Comparison of ENCODE assay signal across 6 fruit fly cellular contexts in the genomic region with DNA sequence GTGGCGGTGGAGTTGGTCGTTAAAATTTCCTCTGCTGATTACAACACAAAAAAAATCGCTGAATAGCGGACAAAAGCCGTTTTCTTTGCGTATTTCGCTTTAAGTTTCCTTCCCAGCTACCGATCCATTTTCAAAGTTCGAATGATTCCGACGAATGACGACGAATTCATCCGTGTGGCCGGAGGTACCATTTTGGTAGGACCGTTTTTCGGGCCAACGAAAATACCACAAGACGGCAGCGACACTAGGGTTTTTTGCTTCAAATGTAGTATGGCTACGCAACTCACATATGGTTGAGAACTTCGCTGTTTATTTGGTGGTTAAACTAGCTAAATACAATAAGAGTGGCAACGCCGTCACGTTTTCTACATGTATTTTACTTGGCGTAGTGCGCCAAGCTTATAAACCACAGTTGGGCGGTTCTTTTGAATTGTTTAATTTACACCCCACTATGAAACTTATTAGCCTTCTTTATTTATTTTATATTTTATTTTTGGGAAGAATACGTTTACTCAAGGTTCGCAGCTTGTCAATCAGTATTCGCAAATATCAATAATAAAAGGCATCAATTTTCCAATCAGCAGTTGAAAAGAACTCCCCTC.
TF ChIP-seq lines count a peak whose summit lies in the region.

A gene (minus strand): TSS at position 179 of the 602 bp plus-strand sequence.

- TF ChIP-seq CTCF in S2 (optimal IDR thresholded peaks at IDR 0.05; lab: Kevin White, UChicago): peak; percentile 85 to 90
- peak; percentile 89 for TF ChIP-seq CTCF in whole organism, embryonic (GFP tag; optimal IDR thresholded peaks at IDR 0.05; lab: Kevin White, UChicago)

TF ChIP-seq in whole organism, adult, 20 proteins besides CTCF, POLR2A, EP300 and RAD21 (continues in another document):
- TF ChIP-seq CG33017 (tag; optimal IDR thresholded peaks at IDR 0.05; lab: Kevin White, UChicago): peak; percentile 84
- TF ChIP-seq CG5204 (GFP tag; optimal IDR thresholded peaks at IDR 0.05; lab: Kevin White, UChicago): no peak
- peak; percentile 58 for TF ChIP-seq CG7045 (GFP tag; optimal IDR thresholded peaks at IDR 0.05; lab: Kevin White, UChicago)
- TF ChIP-seq CG1620 (GFP tag; optimal IDR thresholded peaks at IDR 0.05; lab: Kevin White, UChicago): peak; percentile 59
- TF ChIP-seq bab1 (GFP tag; optimal IDR thresholded peaks at IDR 0.05; lab: Kevin White, UChicago): peak; percentile 90
- TF ChIP-seq toe (GFP tag; optimal IDR thresholded peaks at IDR 0.05; lab: Kevin White, UChicago): no peak
- TF ChIP-seq Crg-1 (GFP tag; optimal IDR thresholded peaks at IDR 0.05; lab: Kevin White, UChicago): no peak
- peak; percentile 73 for TF ChIP-seq CG12768 (GFP tag; optimal IDR thresholded peaks at IDR 0.05; lab: Kevin White, UChicago)
- peak; percentile 82 for TF ChIP-seq Mnt (GFP tag; optimal IDR thresholded peaks at IDR 0.05; lab: Kevin White, UChicago)
- no peak for TF ChIP-seq Hr96 (GFP tag; optimal IDR thresholded peaks at IDR 0.05; lab: Kevin White, UChicago)
- peak; percentile 93 for TF ChIP-seq cic (GFP tag; optimal IDR thresholded peaks at IDR 0.05; lab: Kevin White, UChicago)
- TF ChIP-seq CG14711 (tag; optimal IDR thresholded peaks at IDR 0.05; lab: Kevin White, UChicago): peak; percentile 45
- TF ChIP-seq CG7101 (tag; optimal IDR thresholded peaks at IDR 0.05; lab: Kevin White, UChicago): peak; percentile 80
- TF ChIP-seq cnc (optimal IDR thresholded peaks at IDR 0.05; lab: Kevin White, UChicago): no peak
- TF ChIP-seq pad (GFP tag; optimal IDR thresholded peaks at IDR 0.05; lab: Kevin White, UChicago): peak; percentile 47
- peak; percentile 78 for TF ChIP-seq tj (GFP tag; optimal IDR thresholded peaks at IDR 0.05; lab: Kevin White, UChicago)

TF ChIP-seq in whole organism, embryonic, 481 proteins besides CTCF, POLR2A, EP300 and RAD21 (continues in another document):
- TF ChIP-seq CG13287 (GFP tag; IDR thresholded peaks at IDR 0.05; lab: Robert Waterston, UW; ENCODE audit: partially characterized antibody) (no peak), CG12104 (GFP tag; optimal IDR thresholded peaks at IDR 0.05; lab: Kevin White, UChicago) (no peak), cas (GFP tag; IDR thresholded peaks at IDR 0.05; lab: Robert Waterston, UW) (no peak), Ets65A (GFP tag; lab: Kevin White, UChicago) (peak; percentile 92), CG9797 (GFP tag; optimal IDR thresholded peaks at IDR 0.05; lab: Kevin White, UChicago) (peak; percentile 100), CG14014 (GFP tag; IDR thresholded peaks at IDR 0.05; lab: Robert Waterston, UW) (no peak), CG9609 (GFP tag; optimal IDR thresholded peaks at IDR 0.05; lab: Kevin White, UChicago) (peak; percentile 44), D (optimal IDR thresholded peaks at IDR 0.05; lab: Kevin White, UChicago) (no peak), D (GFP tag; optimal IDR thresholded peaks at IDR 0.05; lab: Kevin White, UChicago) (peak; percentile 12), crp (GFP tag; optimal IDR thresholded peaks at IDR 0.05; lab: Kevin White, UChicago) (peak in 1 of 2 experiments; percentile 25), CG9876 (GFP tag; optimal IDR thresholded peaks at IDR 0.05; lab: Kevin White, UChicago) (peak; percentile 6), Ptx1 (GFP tag; IDR thresholded peaks at IDR 0.05; lab: Robert Waterston, UW) (no peak), CG7786 (GFP tag; optimal IDR thresholded peaks at IDR 0.05; lab: Kevin White, UChicago) (peak; percentile 44), CG10267 (tag; optimal IDR thresholded peaks at IDR 0.05; lab: Kevin White, UChicago) (peak; percentile 86), CG18262 (tag; optimal IDR thresholded peaks at IDR 0.05; lab: Kevin White, UChicago) (peak; percentile 43), emc (GFP tag; optimal IDR thresholded peaks at IDR 0.05; lab: Kevin White, UChicago) (peak; percentile 24), CG10979 (tag; optimal IDR thresholded peaks at IDR 0.05; lab: Kevin White, UChicago) (peak; percentile 15)

TF ChIP-seq in whole organism, prepupa, 60 proteins besides CTCF, POLR2A, EP300 and RAD21 (continues in another document):
- no peak for TF ChIP-seq eg (GFP tag; IDR thresholded peaks at IDR 0.05; lab: Robert Waterston, UW)
- peak; percentile 69 for TF ChIP-seq ss (GFP tag; optimal IDR thresholded peaks at IDR 0.05; lab: Kevin White, UChicago)
- no peak for TF ChIP-seq CG10631 (GFP tag; optimal IDR thresholded peaks at IDR 0.05; lab: Kevin White, UChicago)
- peak; percentile 34 for TF ChIP-seq esn (GFP tag; optimal IDR thresholded peaks at IDR 0.05; lab: Kevin White, UChicago)
- TF ChIP-seq dac (GFP tag; optimal IDR thresholded peaks at IDR 0.05; lab: Kevin White, UChicago): no peak
- no peak for TF ChIP-seq spab (GFP tag; optimal IDR thresholded peaks at IDR 0.05; lab: Kevin White, UChicago)
- TF ChIP-seq pdm3 (GFP tag; optimal IDR thresholded peaks at IDR 0.05; lab: Kevin White, UChicago): no peak
- no peak for TF ChIP-seq OdsH (GFP tag; optimal IDR thresholded peaks at IDR 0.05; lab: Kevin White, UChicago)
- peak; percentile 8 for TF ChIP-seq lz (GFP tag; optimal IDR thresholded peaks at IDR 0.05; lab: Kevin White, UChicago)
- no peak for TF ChIP-seq Hr39 (GFP tag; optimal IDR thresholded peaks at IDR 0.05; lab: Kevin White, UChicago)
- TF ChIP-seq Hr4 (GFP tag; optimal IDR thresholded peaks at IDR 0.05; lab: Kevin White, UChicago): no peak
- TF ChIP-seq dsx (GFP tag; optimal IDR thresholded peaks at IDR 0.05; lab: Kevin White, UChicago; ENCODE audit: poor library complexity, severe bottlenecking): peak; percentile 32
- no peak for TF ChIP-seq CG34406 (GFP tag; optimal IDR thresholded peaks at IDR 0.05; lab: Kevin White, UChicago)
- TF ChIP-seq CG1621 (tag; optimal IDR thresholded peaks at IDR 0.05; lab: Kevin White, UChicago): peak; percentile 69
- TF ChIP-seq Lpt (GFP tag; optimal IDR thresholded peaks at IDR 0.05; lab: Kevin White, UChicago): no peak
- TF ChIP-seq CG7368 (GFP tag; optimal IDR thresholded peaks at IDR 0.05; lab: Kevin White, UChicago): peak; percentile 47
- TF ChIP-seq acj6 (GFP tag; optimal IDR thresholded peaks at IDR 0.05; lab: Kevin White, UChicago): no peak
- no peak for TF ChIP-seq CG10669 (GFP tag; optimal IDR thresholded peaks at IDR 0.05; lab: Kevin White, UChicago)

TF ChIP-seq in whole organism, pupa, 21 proteins besides CTCF, POLR2A, EP300 and RAD21:
- peak; percentile 17 for TF ChIP-seq CG8159 (tag; optimal IDR thresholded peaks at IDR 0.05; lab: Kevin White, UChicago)
- no peak for TF ChIP-seq fd96Ca (GFP tag; IDR thresholded peaks at IDR 0.05; lab: Robert Waterston, UW)
- no peak for TF ChIP-seq CG17806 (tag; optimal IDR thresholded peaks at IDR 0.05; lab: Kevin White, UChicago)
- TF ChIP-seq CG32121 (GFP tag; IDR thresholded peaks at IDR 0.05; lab: Robert Waterston, UW): no peak
- peak; percentile 62 for TF ChIP-seq CG13204 (GFP tag; optimal IDR thresholded peaks at IDR 0.05; lab: Kevin White, UChicago)
- peak; percentile 6 for TF ChIP-seq CG15710 (tag; optimal IDR thresholded peaks at IDR 0.05; lab: Kevin White, UChicago)
- peak; percentile 6 for TF ChIP-seq CG34367 (tag; optimal IDR thresholded peaks at IDR 0.05; lab: Kevin White, UChicago)
- peak; percentile 18 for TF ChIP-seq Pif1B (GFP tag; optimal IDR thresholded peaks at IDR 0.05; lab: Kevin White, UChicago)
- TF ChIP-seq Snoo (tag; optimal IDR thresholded peaks at IDR 0.05; lab: Kevin White, UChicago): peak; percentile 57
- TF ChIP-seq CG8301 (tag; optimal IDR thresholded peaks at IDR 0.05; lab: Kevin White, UChicago): peak; percentile 24
- TF ChIP-seq rn (GFP tag; IDR thresholded peaks at IDR 0.05; lab: Robert Waterston, UW): no peak
- peak; percentile 6 for TF ChIP-seq CG9948 (tag; optimal IDR thresholded peaks at IDR 0.05; lab: Kevin White, UChicago)
- TF ChIP-seq gl (tag; optimal IDR thresholded peaks at IDR 0.05; lab: Kevin White, UChicago): peak; percentile 31
- TF ChIP-seq Ets98B (GFP tag; IDR thresholded peaks at IDR 0.05; lab: Robert Waterston, UW): no peak
- no peak for TF ChIP-seq CG4496 (GFP tag; IDR thresholded peaks at IDR 0.05; lab: Robert Waterston, UW)

TF ChIP-seq in whole organism, wandering third instar larva, 38 proteins besides CTCF, POLR2A, EP300 and RAD21 (continues in another document):
- TF ChIP-seq woc (GFP tag; optimal IDR thresholded peaks at IDR 0.05; lab: Kevin White, UChicago) (no peak), Hr78 (GFP tag; optimal IDR thresholded peaks at IDR 0.05; lab: Kevin White, UChicago) (no peak), Sp1 (GFP tag; optimal IDR thresholded peaks at IDR 0.05; lab: Kevin White, UChicago) (peak; percentile 84), sage (GFP tag; optimal IDR thresholded peaks at IDR 0.05; lab: Kevin White, UChicago) (peak; percentile 69), Abd-B (GFP tag; optimal IDR thresholded peaks at IDR 0.05; lab: Kevin White, UChicago) (no peak), HLH106 (tag; optimal IDR thresholded peaks at IDR 0.05; lab: Kevin White, UChicago) (peak; percentile 45), dsf (GFP tag; optimal IDR thresholded peaks at IDR 0.05; lab: Kevin White, UChicago; ENCODE audit: borderline replicate concordance) (no peak), Hr83 (GFP tag; optimal IDR thresholded peaks at IDR 0.05; lab: Kevin White, UChicago; ENCODE audit: poor library complexity, severe bottlenecking) (peak; percentile 53), rgr (GFP tag; optimal IDR thresholded peaks at IDR 0.05; lab: Kevin White, UChicago) (peak; percentile 50), foxo (GFP tag; optimal IDR thresholded peaks at IDR 0.05; lab: Kevin White, UChicago) (peak in 1 of 2 experiments; percentile 52), br (GFP tag; optimal IDR thresholded peaks at IDR 0.05; lab: Kevin White, UChicago) (peak; percentile 58), GATAd (GFP tag; optimal IDR thresholded peaks at IDR 0.05; lab: Kevin White, UChicago) (no peak), jim (GFP tag; optimal IDR thresholded peaks at IDR 0.05; lab: Kevin White, UChicago) (peak; percentile 38), Myc (optimal IDR thresholded peaks at IDR 0.05; lab: Kevin White, UChicago) (peak; percentile 14), Dfd (GFP tag; optimal IDR thresholded peaks at IDR 0.05; lab: Kevin White, UChicago) (no peak), CrebA (GFP tag; optimal IDR thresholded peaks at IDR 0.05; lab: Kevin White, UChicago; ENCODE audit: borderline replicate concordance) (no peak), OdsH (GFP tag; optimal IDR thresholded peaks at IDR 0.05; lab: Kevin White, UChicago) (peak; percentile 40), sv (GFP tag; optimal IDR thresholded peaks at IDR 0.05; lab: Kevin White, UChicago) (no peak), Hnf4 (GFP tag; optimal IDR thresholded peaks at IDR 0.05; lab: Kevin White, UChicago) (no peak), dl (GFP tag; optimal IDR thresholded peaks at IDR 0.05; lab: Kevin White, UChicago; ENCODE audit: insufficient read depth in 1 of 2, partially characterized antibody in 2 of 2) (no peak), pan (optimal IDR thresholded peaks at IDR 0.05; lab: Kevin White, UChicago) (no peak), CG32264 (GFP tag; optimal IDR thresholded peaks at IDR 0.05; lab: Kevin White, UChicago) (no peak), Jra (GFP tag; optimal IDR thresholded peaks at IDR 0.05; lab: Kevin White, UChicago) (peak; percentile 46), CG9705 (GFP tag; optimal IDR thresholded peaks at IDR 0.05; lab: Kevin White, UChicago) (peak; percentile 48)
